Worm (Caenorhabditis elegans) whole organism, L1 larva: ENCODE results near the gene algn-3.

Experiments
- C04F5.9 ChIP-seq: sonication (generic microtip); optimal IDR thresholded peaks from 2 replicates; lab custom pipeline; 2016; ENCODE audit warnings: missing genetic modification characterization, missing compliant biosample characterization
- aha-1 ChIP-seq: fragments of 150-350 bp; optimal IDR thresholded peaks from 2 replicates; lab custom pipeline; 2014; ENCODE audit warnings: missing biosample characterization, missing genetic modification characterization
- aly-2 ChIP-seq: fragments of 150-350 bp; optimal IDR thresholded peaks from 2 replicates; lab custom pipeline; 2014; ENCODE audit warnings: missing biosample characterization, missing genetic modification characterization
- blmp-1 ChIP-seq: fragments of 150-350 bp; optimal IDR thresholded peaks from 2 replicates; lab custom pipeline; 2014; ENCODE audit warnings: missing biosample characterization, missing genetic modification characterization
- fkh-10 ChIP-seq: sonication (generic microtip); optimal IDR thresholded peaks from 2 replicates; lab custom pipeline; 2017; ENCODE audit warnings: missing biosample characterization, missing genetic modification reagents, missing genetic modification characterization
- fos-1 ChIP-seq: fragments of 150-350 bp; optimal IDR thresholded peaks from 2 replicates; lab custom pipeline; 2014; ENCODE audit warnings: missing biosample characterization, missing genetic modification characterization
- lin-14 ChIP-seq: fragments of 200-800 bp; sonication (Bioruptor generic); optimal IDR thresholded peaks from 2 replicates; lab custom pipeline; 2018; ENCODE audit warnings: mild to moderate bottlenecking, missing genetic modification characterization, moderate library complexity, missing compliant biosample characterization
- mab-9 ChIP-seq: fragments of 200-800 bp; sonication (Bioruptor generic); IDR thresholded peaks from 2 replicates; pipeline ENCODE4 v1.3.6; 2022; ENCODE audit warnings: missing genetic modification reagents, missing genetic modification characterization, missing compliant biosample characterization
- nhr-11 ChIP-seq: fragments of 150-350 bp; optimal IDR thresholded peaks from 2 replicates; lab custom pipeline; 2014; ENCODE audit warnings: missing biosample characterization, missing genetic modification characterization
- snu-23 ChIP-seq: sonication (generic microtip); optimal IDR thresholded peaks from 2 replicates; lab custom pipeline; 2016; ENCODE audit warnings: missing genetic modification characterization, missing compliant biosample characterization

DNA sequence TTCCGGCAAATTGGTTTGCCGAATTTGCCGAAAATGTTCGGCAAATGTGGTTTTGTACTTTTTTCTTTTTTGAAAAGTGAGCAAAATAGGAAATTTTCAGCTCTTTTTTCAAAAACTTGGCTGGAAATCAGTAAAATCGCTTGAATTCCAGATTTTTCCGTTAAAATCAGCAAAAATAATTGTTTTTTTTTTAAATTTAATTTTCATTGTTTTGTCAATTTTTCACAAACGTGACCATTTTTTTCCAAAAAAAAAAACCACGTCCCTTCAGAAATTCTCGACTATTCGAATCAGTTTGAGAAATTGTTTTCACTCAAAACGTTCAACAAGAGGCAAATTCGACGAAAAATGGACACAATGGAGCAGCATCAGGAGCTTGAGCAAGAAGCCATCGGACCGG is 4.9 kb upstream of the algn-3 start, which contains the start of gene K09E4.1:
- TF ChIP-seq C04F5.9 (tag; lab: Kevin White, UChicago): no peak
- TF ChIP-seq fkh-10 (GFP tag; lab: Kevin White, UChicago): no peak
- TF ChIP-seq fos-1: no peak
- TF ChIP-seq aly-2: no peak
- TF ChIP-seq lin-14 (GFP tag; lab: Kevin White, UChicago): no peak
- TF ChIP-seq mab-9 (GFP tag; lab: Robert Waterston, UW): no peak
- no peak for TF ChIP-seq blmp-1
- TF ChIP-seq aha-1 (tag; lab: Kevin White, UChicago): no peak
- TF ChIP-seq nhr-11 (tag; lab: Kevin White, UChicago): no peak
- no peak for TF ChIP-seq snu-23 (GFP tag; lab: Kevin White, UChicago)
